Worm (Caenorhabditis elegans): ENCODE results near the gene ZK1307.3.

ce11 chrII:9679842-9680241, 27.0 kb upstream of the ZK1307.3 start:
- no peak for TF ChIP-seq ama-1 (optimal IDR thresholded peaks at IDR 0.05)
- TF ChIP-seq lin-11 (tag; optimal IDR thresholded peaks at IDR 0.05): no peak
- no peak for TF ChIP-seq aly-2 (tag; optimal IDR thresholded peaks at IDR 0.05)
- TF ChIP-seq mbf-1 (tag; optimal IDR thresholded peaks at IDR 0.05): no peak
